Worm (Caenorhabditis elegans) whole organism, early embryonic: ENCODE data around the gene spon-1.

ENCODE experiments used
- B0310.2 ChIP-seq: sonication (generic microtip); optimal IDR thresholded peaks from 2 replicates; lab custom pipeline; 2016; ENCODE audit warnings: mild to moderate bottlenecking, missing genetic modification characterization, missing compliant biosample characterization
- ama-1 ChIP-seq: fragments of 150-350 bp; optimal IDR thresholded peaks from 2 replicates; lab custom pipeline; 2014
- ceh-13 ChIP-seq: fragments of 200-800 bp; sonication (Bioruptor generic); optimal IDR thresholded peaks from 2 replicates; lab custom pipeline; 2018; ENCODE audit warnings: mild to moderate bottlenecking, missing genetic modification characterization, missing compliant biosample characterization
- ceh-36 ChIP-seq: sonication (generic microtip); optimal IDR thresholded peaks from 2 replicates; lab custom pipeline; 2016; ENCODE audit warnings: missing genetic modification characterization, inconsistent platforms, missing compliant biosample characterization
- flt-1 ChIP-seq: fragments of 200-800 bp; sonication (Bioruptor generic); IDR thresholded peaks from 2 replicates; pipeline ENCODE4 v1.3.6; 2022; ENCODE audit warnings: missing genetic modification characterization, missing compliant biosample characterization
- hmbx-1 ChIP-seq: sonication (generic microtip); optimal IDR thresholded peaks from 2 replicates; lab custom pipeline; 2016; ENCODE audit warnings: mild to moderate bottlenecking, missing genetic modification characterization, missing compliant biosample characterization
- hnd-1 ChIP-seq: sonication (generic microtip); optimal IDR thresholded peaks from 2 replicates; lab custom pipeline; 2016; ENCODE audit warnings: missing genetic modification characterization, missing compliant biosample characterization
- pes-1 ChIP-seq: fragments of 200-800 bp; sonication (Bioruptor generic); IDR thresholded peaks from 2 replicates; pipeline ENCODE4 v1.3.6; 2022; ENCODE audit warnings: missing genetic modification reagents, missing genetic modification characterization, missing compliant biosample characterization
- scrt-1 ChIP-seq: fragments of 200-800 bp; sonication (Bioruptor generic); IDR thresholded peaks from 2 replicates; pipeline ENCODE4 v1.3.6; 2022; ENCODE audit warnings: missing genetic modification characterization, missing compliant biosample characterization
- sea-1 ChIP-seq: fragments of 200-800 bp; sonication (Bioruptor generic); conservative IDR thresholded peaks from 2 replicates; pipeline ENCODE4 v1.3.6; 2022; ENCODE audit warnings: missing genetic modification characterization, missing compliant biosample characterization
- tbx-11 ChIP-seq: fragments of 200-800 bp; sonication (Bioruptor generic); IDR thresholded peaks from 2 replicates; pipeline ENCODE4 v1.3.6; 2022; ENCODE audit warnings: missing genetic modification characterization, missing compliant biosample characterization
- tra-4 ChIP-seq: sonication (generic microtip); optimal IDR thresholded peaks from 2 replicates; lab custom pipeline; 2017; ENCODE audit warnings: missing genetic modification characterization, missing compliant biosample characterization

- no peak for TF ChIP-seq ama-1 (lab: Kevin White, UChicago)
- TF ChIP-seq ceh-13 (GFP tag; lab: Kevin White, UChicago) = no peak
- TF ChIP-seq B0310.2 (tag; lab: Kevin White, UChicago) = no peak
- TF ChIP-seq hmbx-1 = no peak
- TF ChIP-seq hnd-1 (tag; lab: Kevin White, UChicago) = no peak
- TF ChIP-seq tra-4 (tag; lab: Kevin White, UChicago) = no peak
- no peak; the same call in 1 of the 2 replicates for TF ChIP-seq tbx-11 (GFP tag; lab: Robert Waterston, UW)
- TF ChIP-seq sea-1 (GFP tag; lab: Robert Waterston, UW) = no peak
- TF ChIP-seq flt-1 (GFP tag; lab: Robert Waterston, UW) = no peak
- TF ChIP-seq ceh-36 = no peak
- no peak for TF ChIP-seq scrt-1 (GFP tag; lab: Robert Waterston, UW)
- TF ChIP-seq pes-1 (GFP tag; lab: Robert Waterston, UW) = 0 out of 2 replicates have a peak, but pooled peaks have one; percentile 4
Observed at ce11 chrII:7090852-7091251, 25.5 kb upstream of the spon-1 start.
